Worm (Caenorhabditis elegans): ENCODE measurements around the gene C13B9.2.

The C13B9.2 gene

ce11 chrIII:6653932-6654331, 33.9 kb downstream of the C13B9.2 start:
- TF ChIP-seq tab-1 (GFP tag; IDR thresholded peaks at IDR 0.05) = no peak
- TF ChIP-seq flt-1 (GFP tag; IDR thresholded peaks at IDR 0.05) = no peak
- no peak for TF ChIP-seq ref-1 (GFP tag; conservative IDR thresholded peaks at IDR 0.05)
- no peak for TF ChIP-seq klf-2 (GFP tag; conservative IDR thresholded peaks at IDR 0.05)
- no peak for TF ChIP-seq cog-1 (tag; optimal IDR thresholded peaks at IDR 0.05)
- no peak for TF ChIP-seq med-1 (GFP tag; optimal IDR thresholded peaks at IDR 0.05; ENCODE audit: insufficient read depth)
- TF ChIP-seq ztf-23 (GFP tag; IDR thresholded peaks at IDR 0.05) = no peak
- no peak for TF ChIP-seq ztf-29 (GFP tag; IDR thresholded peaks at IDR 0.05)

ce11 chrIII:6655830-6656229, 35.8 kb downstream of the C13B9.2 start:
- TF ChIP-seq tab-1 (GFP tag; IDR thresholded peaks at IDR 0.05) = no peak
- no peak for TF ChIP-seq klf-2 (GFP tag; conservative IDR thresholded peaks at IDR 0.05)
- TF ChIP-seq flt-1 (GFP tag; IDR thresholded peaks at IDR 0.05) = no peak
- TF ChIP-seq ztf-23 (GFP tag; IDR thresholded peaks at IDR 0.05) = no peak
- no peak for TF ChIP-seq ztf-29 (GFP tag; IDR thresholded peaks at IDR 0.05)
- TF ChIP-seq ref-1 (GFP tag; conservative IDR thresholded peaks at IDR 0.05) = no peak
- TF ChIP-seq T22C8.4 (GFP tag; IDR thresholded peaks at IDR 0.05) = no peak
- TF ChIP-seq med-1 (GFP tag; optimal IDR thresholded peaks at IDR 0.05; ENCODE audit: insufficient read depth) = no peak
- TF ChIP-seq cog-1 (tag; optimal IDR thresholded peaks at IDR 0.05) = no peak

- TF ChIP-seq T22C8.4 (GFP tag; IDR thresholded peaks at IDR 0.05) (peak; percentile 74), ref-1 (GFP tag; conservative IDR thresholded peaks at IDR 0.05) (peak; percentile 60), flt-1 (GFP tag; IDR thresholded peaks at IDR 0.05) (peak; percentile 88), ztf-29 (GFP tag; IDR thresholded peaks at IDR 0.05) (peak; percentile 68; the same call in 1 of the 2 replicates), klf-2 (GFP tag; conservative IDR thresholded peaks at IDR 0.05) (peak; percentile 75), tab-1 (GFP tag; IDR thresholded peaks at IDR 0.05) (peak; percentile 91), ztf-23 (GFP tag; IDR thresholded peaks at IDR 0.05) (peak; percentile 87)
Observed at ce11 chrIII:6661660-6662059, 41.6 kb downstream of the C13B9.2 start.

DNA sequence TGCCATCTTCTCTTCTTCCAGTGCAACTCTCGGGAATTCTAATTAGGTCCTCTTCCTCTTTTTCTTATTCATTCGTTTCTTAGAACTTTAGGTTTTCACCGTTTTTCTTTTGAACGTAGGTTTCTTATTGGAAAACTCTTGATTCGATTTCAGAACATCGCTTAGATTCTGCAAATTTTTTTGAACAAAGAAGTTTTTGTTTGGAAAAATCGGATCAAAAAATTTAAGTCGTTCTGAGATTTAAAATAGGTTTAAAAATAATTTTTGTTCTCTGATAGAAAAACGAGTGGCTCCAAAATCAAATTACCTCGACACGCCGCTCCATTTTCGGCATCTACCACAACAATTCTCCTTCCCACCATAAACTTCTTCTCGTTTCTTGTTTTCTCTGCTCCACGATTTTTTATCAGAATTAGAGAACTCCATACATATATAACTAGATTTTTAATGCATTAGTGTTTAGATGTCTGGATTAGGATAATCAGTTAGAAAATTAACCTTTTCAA, 50.7 kb downstream of the C13B9.2 start:
- TF ChIP-seq tab-1 (GFP tag; IDR thresholded peaks at IDR 0.05) (no peak), med-1 (GFP tag; optimal IDR thresholded peaks at IDR 0.05; ENCODE audit: insufficient read depth) (no peak), ztf-23 (GFP tag; IDR thresholded peaks at IDR 0.05) (no peak), ref-1 (GFP tag; conservative IDR thresholded peaks at IDR 0.05) (no peak)
